Worm (Caenorhabditis elegans): ENCODE data around the gene arl-3.

The arl-3 gene

DNA sequence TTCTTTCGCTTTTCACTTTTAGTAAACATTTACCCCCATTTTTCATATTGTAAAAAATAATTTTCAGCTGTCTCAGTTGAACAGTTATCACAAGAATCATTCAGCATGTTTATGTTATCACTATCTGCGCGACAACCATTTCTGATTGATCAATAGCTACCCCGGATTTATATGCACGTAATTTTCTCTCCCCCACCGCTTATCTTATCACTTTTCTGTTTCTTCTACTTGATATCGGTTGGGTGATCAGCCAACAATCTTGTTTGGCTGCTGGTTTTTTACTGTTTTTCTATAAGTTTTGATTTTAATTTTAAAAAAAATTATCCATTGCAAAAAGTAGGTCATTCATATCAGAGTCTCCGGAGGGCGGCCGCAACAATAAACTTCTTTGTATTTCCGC lies 8.5 kb upstream of the arl-3 start:
- TF ChIP-seq unc-62 (GFP tag; optimal IDR thresholded peaks at IDR 0.05) = no peak

- no peak for TF ChIP-seq unc-62 (GFP tag; optimal IDR thresholded peaks at IDR 0.05)
These were observed 7.9 kb upstream of the arl-3 start for ce11 chrII:14598367-14598766.

ce11 chrII:14599284-14599862 lies 6.9 kb upstream of the arl-3 start:
- TF ChIP-seq unc-62 (GFP tag; optimal IDR thresholded peaks at IDR 0.05) = no peak

DNA sequence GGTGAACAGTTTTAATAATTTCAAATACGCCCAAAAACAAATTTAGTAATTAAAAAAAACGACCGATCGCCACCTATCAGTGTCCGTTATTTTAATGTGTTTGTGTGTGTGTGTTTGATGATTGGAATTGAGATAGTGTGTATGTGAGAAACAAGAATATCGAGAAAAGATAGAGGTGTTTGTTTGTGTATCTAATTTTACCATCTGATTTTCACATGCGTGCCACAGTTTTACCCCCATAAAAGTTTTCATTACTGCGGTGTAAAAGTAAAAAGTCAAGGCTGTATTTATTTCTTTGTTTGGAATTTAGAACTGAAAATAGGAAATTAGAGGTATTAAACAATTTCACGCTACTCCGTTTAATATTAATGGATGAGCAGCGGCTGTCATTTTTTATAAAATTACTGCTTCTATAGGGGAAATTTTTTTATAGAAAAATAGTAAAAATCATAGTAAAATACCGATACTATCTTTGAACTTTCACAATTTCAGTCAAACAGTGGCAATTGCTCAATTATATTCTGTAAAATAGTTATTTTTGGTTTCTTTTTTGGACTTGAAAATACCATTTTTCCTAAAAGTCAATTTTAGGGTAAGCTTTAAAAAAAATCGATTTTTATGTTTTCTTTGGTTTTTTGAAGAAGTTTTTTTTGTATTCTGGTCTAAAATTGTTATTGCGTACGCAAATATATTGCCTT lies 6.2 kb upstream of the arl-3 start:
- no peak for TF ChIP-seq unc-62 (GFP tag; optimal IDR thresholded peaks at IDR 0.05)

DNA sequence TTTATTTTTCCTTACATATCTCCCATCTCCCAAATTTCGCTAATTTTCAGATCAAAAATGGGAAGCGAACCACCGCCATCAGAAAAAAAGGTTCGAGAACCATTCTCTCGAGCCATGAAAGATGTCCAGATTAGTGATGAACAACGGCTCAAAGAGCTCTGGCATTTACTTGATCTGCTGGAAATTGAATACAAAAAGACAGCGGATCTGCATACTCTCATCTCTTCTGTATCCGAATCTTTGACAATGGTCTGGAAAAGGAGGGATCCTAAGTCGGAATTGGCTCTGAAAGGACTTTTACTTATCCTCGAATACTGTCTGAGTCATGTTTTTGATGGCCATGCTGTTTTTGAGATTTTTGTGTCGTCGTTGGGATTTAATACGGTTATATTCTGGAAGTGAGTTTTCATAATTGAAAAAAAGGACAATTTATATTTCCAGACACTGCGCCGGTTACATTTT lies 5.4 kb upstream of the arl-3 start, which contains the start of gene tps-2:
TSS of gene tps-2 (plus strand) at position 51 of the 462 bp plus-strand sequence.
- TF ChIP-seq unc-62 (GFP tag; optimal IDR thresholded peaks at IDR 0.05) = no peak

DNA sequence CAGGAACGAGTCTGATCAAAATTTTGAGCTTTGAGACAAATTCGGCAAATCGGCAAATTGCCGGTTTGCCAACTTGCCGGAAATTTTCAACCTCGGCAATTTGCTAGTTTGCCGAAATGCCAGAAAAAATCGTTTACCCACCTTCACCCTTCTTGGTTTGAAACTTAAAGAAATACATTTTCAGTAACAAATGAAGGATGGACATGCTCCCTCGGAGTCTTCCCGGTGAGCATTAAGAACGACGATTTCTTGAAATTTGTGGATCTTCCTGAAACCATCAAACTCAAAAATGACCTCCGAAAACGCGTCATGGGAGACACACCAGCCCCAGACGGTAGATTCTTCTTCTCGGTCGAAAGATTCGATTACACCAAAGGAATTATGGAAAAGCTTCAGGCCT lies 3.5 kb upstream of the arl-3 start:
- TF ChIP-seq unc-62 (GFP tag; optimal IDR thresholded peaks at IDR 0.05) = no peak

DNA sequence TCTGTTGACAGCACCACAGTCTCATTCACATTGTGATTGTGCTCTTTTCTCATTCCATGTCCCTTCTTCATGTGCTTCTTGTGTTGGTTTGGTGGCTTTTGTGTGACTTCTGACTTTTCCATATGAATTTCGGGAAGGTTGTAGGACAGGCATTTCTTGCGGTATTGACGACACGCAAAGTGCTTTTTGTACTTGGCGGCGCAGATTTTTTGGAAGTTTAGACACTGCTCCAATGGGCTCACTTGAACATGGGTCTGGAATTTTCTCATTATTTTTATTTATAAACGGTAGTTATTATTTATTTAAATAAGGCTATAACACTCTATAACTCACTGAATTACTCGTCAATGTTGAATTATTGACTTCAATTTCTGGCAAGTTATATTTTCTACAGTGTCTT lies 2.0 kb upstream of the arl-3 start:
- no peak for TF ChIP-seq unc-62 (GFP tag; optimal IDR thresholded peaks at IDR 0.05)

DNA sequence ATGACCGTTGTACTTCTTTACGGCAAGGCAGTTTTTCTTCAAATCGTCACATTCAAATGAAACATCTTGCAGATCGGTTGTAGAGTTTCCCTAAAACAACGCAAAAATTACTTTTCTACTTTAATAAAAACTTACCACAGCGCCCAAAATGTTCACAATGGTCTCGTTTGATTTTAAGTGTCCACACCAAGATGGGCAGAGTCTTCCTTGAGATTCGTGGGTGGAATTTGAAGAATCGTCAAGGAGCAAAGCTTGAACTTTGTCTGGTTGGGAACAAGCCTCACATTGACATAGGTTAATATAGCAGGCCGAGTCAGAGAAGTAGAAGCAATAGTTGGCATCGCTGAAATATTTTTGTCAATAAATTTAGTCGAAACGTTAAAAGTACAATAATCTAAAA lies 1.2 kb upstream of the arl-3 start:
- TF ChIP-seq unc-62 (GFP tag; optimal IDR thresholded peaks at IDR 0.05) = no peak

DNA sequence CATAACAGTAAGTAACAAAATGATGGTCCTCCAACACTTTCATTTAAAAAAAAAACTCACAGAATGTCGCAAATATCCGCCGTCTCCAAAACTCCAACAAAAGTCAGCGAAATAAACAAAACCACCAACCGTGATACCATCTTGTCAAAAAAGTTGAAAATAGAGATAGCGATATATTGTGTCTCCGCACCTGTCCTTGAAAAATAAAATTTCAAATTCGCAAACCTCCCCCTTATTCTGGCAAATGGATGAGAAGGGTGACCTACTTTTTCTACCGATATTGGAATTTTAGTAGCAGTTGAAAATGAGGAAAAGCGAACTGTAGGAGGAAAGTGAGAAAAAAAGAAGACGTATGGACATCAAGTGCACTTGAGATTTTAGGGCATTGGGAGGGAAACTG lies 793 bp upstream of the arl-3 start, which contains the start of gene F19H8.2:
TSS of gene F19H8.2 (minus strand) at position 391 of the 400 bp plus-strand sequence.
- TF ChIP-seq unc-62 (GFP tag; optimal IDR thresholded peaks at IDR 0.05) = no peak

ce11 chrII:14608508-14608907 lies 2.2 kb downstream of the arl-3 start:
- no peak for TF ChIP-seq unc-62 (GFP tag; optimal IDR thresholded peaks at IDR 0.05)

DNA sequence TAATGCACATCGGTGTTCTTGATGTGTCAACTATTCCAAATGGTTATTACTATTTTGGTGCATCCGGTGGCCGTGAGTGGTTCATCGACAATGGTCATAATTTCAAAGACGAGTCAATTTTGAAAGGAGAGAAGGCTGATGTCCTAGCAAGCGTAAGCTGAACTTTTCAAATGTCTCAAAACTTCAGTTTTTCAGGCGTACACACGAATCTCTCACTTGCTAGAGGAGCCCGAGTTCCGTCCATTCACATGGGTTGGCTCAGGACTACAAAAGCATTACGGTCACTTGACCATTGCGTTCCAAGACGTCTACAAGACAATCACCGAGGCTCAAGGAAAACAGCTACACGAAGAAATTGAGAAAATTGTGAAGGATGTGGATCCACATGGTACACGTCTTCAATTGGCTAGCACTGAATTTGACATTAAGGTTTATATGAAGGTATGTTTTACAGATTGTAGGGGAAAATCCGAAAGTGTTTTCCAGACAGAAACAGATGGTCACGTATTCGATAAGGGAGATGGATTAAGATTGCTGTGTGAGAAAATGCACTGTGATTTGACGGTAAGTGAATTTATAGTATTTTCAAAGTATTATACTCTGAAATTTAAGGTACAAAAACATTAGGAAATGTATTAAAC lies 3.1 kb downstream of the arl-3 start:
- TF ChIP-seq unc-62 (GFP tag; optimal IDR thresholded peaks at IDR 0.05) = no peak

- TF ChIP-seq unc-62 (GFP tag; optimal IDR thresholded peaks at IDR 0.05) = no peak
These were observed 4.3 kb downstream of the arl-3 start for ce11 chrII:14610492-14611142.

DNA sequence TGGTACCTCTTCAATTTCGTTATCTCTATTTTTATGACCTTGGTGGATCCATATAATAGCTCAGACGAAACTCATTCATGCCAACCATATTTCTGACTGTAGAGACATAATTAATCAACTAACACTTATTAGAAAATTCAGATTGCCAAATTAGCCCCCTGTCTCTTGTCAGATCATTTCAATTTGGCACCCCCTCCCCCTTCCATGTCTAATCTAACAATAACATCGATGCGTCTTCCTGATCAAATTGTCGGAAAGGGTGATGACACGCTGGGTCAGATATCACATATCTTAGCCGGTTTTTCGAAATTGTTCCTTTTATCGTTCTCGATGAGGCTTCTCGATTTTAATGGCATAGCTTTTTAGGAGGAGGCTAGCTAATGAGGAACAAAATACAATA lies 5.0 kb downstream of the arl-3 start:
- no peak for TF ChIP-seq unc-62 (GFP tag; optimal IDR thresholded peaks at IDR 0.05)

DNA sequence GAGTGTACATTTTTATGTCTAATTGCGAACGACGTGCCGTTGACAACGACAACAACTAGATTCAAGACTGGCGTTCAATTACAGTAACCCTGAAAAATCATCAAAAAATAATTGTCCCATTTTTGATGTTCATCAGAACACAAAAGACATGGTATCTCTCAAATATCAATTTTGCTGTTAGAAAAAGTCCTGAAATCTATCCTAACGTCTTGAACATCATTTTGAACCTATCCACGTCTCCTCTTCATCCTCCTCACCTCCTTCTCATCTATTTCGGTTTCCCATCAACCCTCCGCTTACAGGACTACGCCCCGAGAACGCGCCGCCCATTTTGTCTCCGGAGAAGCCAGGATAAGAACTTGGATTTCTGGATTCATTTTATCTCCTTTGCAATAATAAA lies 9.5 kb downstream of the arl-3 start, which contains the start of gene mltn-9:
TSS of gene mltn-9 (plus strand) at position 301 of the 400 bp plus-strand sequence.
- TF ChIP-seq unc-62 (GFP tag; optimal IDR thresholded peaks at IDR 0.05) = no peak

DNA sequence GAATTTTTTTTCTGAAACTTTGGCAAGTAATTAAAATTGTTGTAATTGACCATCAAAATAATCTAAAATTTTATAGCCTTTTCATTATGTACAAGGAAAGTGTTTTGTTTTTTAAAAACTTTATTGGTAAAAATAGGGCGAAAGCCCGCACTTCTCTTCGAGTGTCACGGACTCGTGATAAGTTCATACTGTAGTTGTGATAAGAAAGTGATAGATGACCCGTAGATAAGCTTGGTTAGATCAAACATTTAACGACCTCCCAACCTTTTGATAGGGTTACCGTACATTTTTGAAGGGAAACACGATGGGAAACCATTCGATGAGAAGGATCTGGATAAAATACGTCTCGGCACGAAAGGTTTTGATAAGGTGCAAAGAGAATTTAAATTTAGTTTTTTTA lies 10.1 kb downstream of the arl-3 start:
- no peak for TF ChIP-seq unc-62 (GFP tag; optimal IDR thresholded peaks at IDR 0.05)

ce11 chrII:14616927-14617326 lies 10.7 kb downstream of the arl-3 start:
- TF ChIP-seq unc-62 (GFP tag; optimal IDR thresholded peaks at IDR 0.05) = no peak

Measured in whole organism, dauer.